Fruit fly (Drosophila melanogaster): Measurements from ENCODE around the gene CG33969.

The CG33969 gene

DNA sequence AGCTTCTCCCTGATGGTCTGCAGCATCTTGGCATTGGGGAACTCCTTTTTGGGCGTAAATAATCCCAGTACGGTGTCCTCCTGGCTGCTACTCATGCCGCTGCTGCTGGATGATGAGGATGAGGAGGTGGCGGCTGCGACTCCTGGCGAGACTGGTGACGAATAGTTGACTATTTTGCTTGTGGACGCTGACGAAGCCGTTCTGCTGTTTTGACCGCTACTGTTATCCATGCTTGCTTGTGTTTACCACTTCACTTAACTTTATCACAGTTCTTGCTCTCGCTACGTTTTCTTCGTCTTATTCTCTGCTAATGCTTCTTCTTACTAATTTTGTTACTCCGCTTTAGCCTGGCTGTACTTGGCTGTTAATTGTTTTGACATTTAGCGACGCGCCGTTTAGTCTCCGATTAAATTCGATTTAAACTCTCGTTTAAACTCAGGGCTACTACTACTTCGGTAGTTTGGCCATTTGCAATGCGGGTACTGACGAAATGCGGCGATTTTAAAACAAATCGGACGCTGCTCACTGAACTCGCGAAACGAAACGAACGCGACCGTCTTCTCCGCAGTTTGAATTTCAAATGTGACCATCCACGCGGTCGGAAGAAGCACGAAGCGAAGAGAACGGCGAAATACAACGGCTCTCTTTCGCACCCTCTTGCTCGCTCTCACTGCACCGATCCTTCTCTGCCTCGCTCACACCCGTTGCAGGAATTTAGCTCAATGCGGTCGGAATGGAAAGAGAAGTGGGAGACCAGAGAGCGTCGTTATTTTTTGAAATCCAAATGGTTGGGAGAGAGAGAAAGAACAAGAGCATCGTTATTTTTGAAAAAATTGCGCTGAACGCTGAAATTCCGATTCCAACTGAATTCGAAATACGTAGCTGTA is 7.9 kb upstream of the CG33969 start, which contains the start of gene trbl (continued):
- TF ChIP-seq CG6808 (GFP tag; optimal IDR thresholded peaks at IDR 0.05) (peak; percentile 18), Hr39 (GFP tag; optimal IDR thresholded peaks at IDR 0.05) (no peak), CG3919 (GFP tag; optimal IDR thresholded peaks at IDR 0.05) (peak; percentile 30), Sox14 (GFP tag; optimal IDR thresholded peaks at IDR 0.05) (peak; percentile 29), CG1621 (tag; optimal IDR thresholded peaks at IDR 0.05) (peak; percentile 53), CG9139 (GFP tag; optimal IDR thresholded peaks at IDR 0.05) (no peak), CG11762 (GFP tag; optimal IDR thresholded peaks at IDR 0.05; ENCODE audit: insufficient read depth) (no peak), CG11294 (GFP tag; IDR thresholded peaks at IDR 0.05) (no peak), CG32006 (GFP tag; optimal IDR thresholded peaks at IDR 0.05) (no peak), topi (GFP tag; optimal IDR thresholded peaks at IDR 0.05) (no peak), acj6 (GFP tag; optimal IDR thresholded peaks at IDR 0.05) (no peak), fd59A (GFP tag; optimal IDR thresholded peaks at IDR 0.05) (no peak), CG6163 (GFP tag; IDR thresholded peaks at IDR 0.05) (peak; percentile 68), CG8319 (GFP tag; optimal IDR thresholded peaks at IDR 0.05) (no peak), Eip75B (GFP tag; optimal IDR thresholded peaks at IDR 0.05) (no peak), salr (GFP tag; optimal IDR thresholded peaks at IDR 0.05) (no peak), fkh (GFP tag; optimal IDR thresholded peaks at IDR 0.05) (peak; percentile 27), net (GFP tag; optimal IDR thresholded peaks at IDR 0.05) (peak; percentile 58), dsx (GFP tag; optimal IDR thresholded peaks at IDR 0.05; ENCODE audit: poor library complexity, severe bottlenecking) (peak; percentile 62), vri (GFP tag; optimal IDR thresholded peaks at IDR 0.05) (no peak), Sox15 (GFP tag; optimal IDR thresholded peaks at IDR 0.05) (no peak), spab (GFP tag; optimal IDR thresholded peaks at IDR 0.05) (no peak), CG3032 (tag; optimal IDR thresholded peaks at IDR 0.05) (no peak), CG6792 (GFP tag; optimal IDR thresholded peaks at IDR 0.05) (no peak), svp (GFP tag) (peak; percentile 73), Smox (GFP tag; optimal IDR thresholded peaks at IDR 0.05) (no peak)

DNA sequence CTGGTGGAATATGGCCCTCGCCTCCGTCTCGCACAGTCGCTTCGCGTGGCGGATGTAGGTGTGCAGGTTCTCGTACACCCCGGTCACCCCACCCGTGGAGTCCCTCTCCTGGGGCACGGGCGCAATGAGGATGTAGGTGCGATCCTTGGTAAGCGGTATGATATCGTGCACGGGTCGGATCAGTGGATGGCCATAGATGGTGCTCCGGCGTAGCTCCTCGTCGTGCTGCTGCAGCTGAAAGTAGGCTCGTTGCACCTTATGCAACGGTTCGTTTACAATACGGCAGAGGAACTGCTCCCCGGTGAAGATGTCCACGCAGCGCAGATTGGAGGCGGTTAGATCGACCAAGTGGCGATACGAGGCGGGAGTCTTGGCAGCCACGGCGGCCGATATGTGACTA is 7.2 kb upstream of the CG33969 start:
- no peak for TF ChIP-seq CG8119 (GFP tag; IDR thresholded peaks at IDR 0.05)

DNA sequence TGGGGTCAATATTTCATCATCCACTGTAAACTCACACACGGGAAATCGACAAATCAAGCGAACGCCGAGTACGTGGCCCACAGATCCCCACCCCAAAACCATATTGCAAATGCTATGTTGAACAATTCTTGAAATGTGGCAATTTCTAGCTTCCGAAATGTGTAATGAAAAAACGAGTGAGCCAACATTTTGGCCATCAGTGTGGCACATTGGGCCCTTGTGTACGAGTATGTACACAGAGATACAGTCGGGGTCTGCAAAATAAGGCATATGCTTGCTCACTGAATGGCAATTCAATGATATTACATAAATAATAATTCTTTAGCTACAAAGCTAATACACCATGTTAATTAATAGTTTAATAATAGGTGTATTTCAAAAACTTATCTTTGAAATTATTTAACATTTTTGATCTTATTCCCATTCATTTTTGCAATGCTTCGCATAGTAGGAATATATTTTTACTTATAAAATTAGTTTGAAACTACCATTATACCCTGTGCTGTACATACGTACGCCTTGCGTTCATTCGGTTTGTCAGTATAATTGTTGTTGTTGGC is 6.3 kb upstream of the CG33969 start:
- TF ChIP-seq Ets96B (tag; optimal IDR thresholded peaks at IDR 0.05) = peak; percentile 89
- TF ChIP-seq CG6854 (GFP tag; optimal IDR thresholded peaks at IDR 0.05) = peak; percentile 75
- TF ChIP-seq CG7368 (GFP tag; optimal IDR thresholded peaks at IDR 0.05) = peak; percentile 83
- TF ChIP-seq acj6 (GFP tag; optimal IDR thresholded peaks at IDR 0.05) = peak; percentile 95
- peak; percentile 92 for TF ChIP-seq Hr4 (GFP tag; optimal IDR thresholded peaks at IDR 0.05)
- peak; percentile 85 for TF ChIP-seq Eip93F (GFP tag; optimal IDR thresholded peaks at IDR 0.05)
- TF ChIP-seq pdm3 (GFP tag; optimal IDR thresholded peaks at IDR 0.05) = peak; percentile 94
- peak; percentile 82 for TF ChIP-seq fd85E (GFP tag; optimal IDR thresholded peaks at IDR 0.05)
- TF ChIP-seq CG6276 (GFP tag; optimal IDR thresholded peaks at IDR 0.05) = peak; percentile 93
- TF ChIP-seq Sox14 (GFP tag; optimal IDR thresholded peaks at IDR 0.05) = peak; percentile 95
- TF ChIP-seq cyc (GFP tag; optimal IDR thresholded peaks at IDR 0.05) = peak; percentile 92
- peak; percentile 93 for TF ChIP-seq CG3919 (GFP tag; optimal IDR thresholded peaks at IDR 0.05)
- TF ChIP-seq Hr38 (GFP tag; optimal IDR thresholded peaks at IDR 0.05) = peak; percentile 60
- TF ChIP-seq CG1621 (tag; optimal IDR thresholded peaks at IDR 0.05) = peak; percentile 77
- peak; percentile 92 for TF ChIP-seq CG15336 (GFP tag; IDR thresholded peaks at IDR 0.05)
- TF ChIP-seq OdsH (GFP tag; optimal IDR thresholded peaks at IDR 0.05) = peak; percentile 96
- TF ChIP-seq CG4318 (GFP tag; optimal IDR thresholded peaks at IDR 0.05) = peak; percentile 87
- peak; percentile 88 for TF ChIP-seq CG11902 (GFP tag; optimal IDR thresholded peaks at IDR 0.05)
- TF ChIP-seq CG10669 (GFP tag; optimal IDR thresholded peaks at IDR 0.05) = peak; percentile 85
- TF ChIP-seq fkh (GFP tag; optimal IDR thresholded peaks at IDR 0.05) = peak; percentile 88
- TF ChIP-seq topi (GFP tag; optimal IDR thresholded peaks at IDR 0.05) = peak; percentile 92
- TF ChIP-seq Met (GFP tag; optimal IDR thresholded peaks at IDR 0.05) = peak; percentile 92
- peak; percentile 96 for TF ChIP-seq CG32006 (GFP tag; optimal IDR thresholded peaks at IDR 0.05)
- TF ChIP-seq Blimp-1 (GFP tag; optimal IDR thresholded peaks at IDR 0.05) = peak; percentile 75
- peak; percentile 91 for TF ChIP-seq Hr39 (GFP tag; optimal IDR thresholded peaks at IDR 0.05)
- TF ChIP-seq CG34406 (GFP tag; optimal IDR thresholded peaks at IDR 0.05) = peak; percentile 94
- peak; percentile 86 for TF ChIP-seq Sox15 (GFP tag; optimal IDR thresholded peaks at IDR 0.05)
- TF ChIP-seq Gug (GFP tag; IDR thresholded peaks at IDR 0.05) = peak; percentile 85

Measured in whole organism, prepupa.